Fruit fly (Drosophila melanogaster): ENCODE data around the gene Pep.

DNA sequence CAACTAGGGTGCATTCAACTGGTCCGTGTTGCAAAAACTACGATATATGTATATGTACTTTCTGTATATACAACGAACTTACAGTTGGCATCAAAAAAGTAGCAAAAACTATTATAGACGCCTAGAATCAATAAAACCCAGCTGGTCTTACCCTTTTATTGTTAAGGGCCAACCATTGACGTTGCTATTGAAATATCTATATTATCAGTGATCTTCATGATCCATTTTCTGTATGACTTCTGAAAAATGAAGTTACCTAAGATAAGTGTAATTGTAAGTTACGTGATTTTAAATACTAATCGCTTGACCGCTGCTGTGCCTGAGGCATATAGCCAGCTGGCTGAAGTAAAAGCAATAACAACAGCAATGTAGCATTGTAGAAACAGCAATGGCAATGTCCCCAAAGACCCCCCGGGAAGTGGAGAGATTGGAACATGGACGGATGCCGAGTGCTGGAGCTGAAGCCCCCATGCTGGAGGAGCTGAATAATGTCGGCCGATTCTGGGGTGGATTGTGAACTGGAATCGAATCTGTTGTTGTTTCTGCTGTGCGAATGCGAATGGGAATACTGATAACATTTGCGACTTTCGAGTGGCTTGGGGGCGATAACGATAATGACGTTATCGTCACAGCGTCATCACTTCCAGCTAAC, 13.0 kb upstream of the Pep start:
- TF ChIP-seq EcR (GFP tag; optimal IDR thresholded peaks at IDR 0.05) (peak in 1 of 2 experiments; percentile 42), usp (GFP tag; optimal IDR thresholded peaks at IDR 0.05) (no peak), pan (optimal IDR thresholded peaks at IDR 0.05) (no peak), psq (optimal IDR thresholded peaks at IDR 0.05) (no peak), CG8478 (optimal IDR thresholded peaks at IDR 0.05) (no peak)
